1 fruit fly cellular context compared by ENCODE assay signal in genomic region chrX:4955788-4956442, dm6.
TF ChIP-seq lines count a peak whose summit lies in the region.

No protein-coding gene starts in this region.

TF ChIP-seq in whole organism, embryonic, 481 proteins besides CTCF, POLR2A, EP300 and RAD21 (continued from another document):
- TF ChIP-seq jumu (GFP tag; optimal IDR thresholded peaks at IDR 0.05; lab: Kevin White, UChicago) (no peak), ind (GFP tag; optimal IDR thresholded peaks at IDR 0.05; lab: Kevin White, UChicago) (no peak), NC2α (GFP tag; optimal IDR thresholded peaks at IDR 0.05; lab: Kevin White, UChicago) (no peak), bigmax (GFP tag; optimal IDR thresholded peaks at IDR 0.05; lab: Kevin White, UChicago) (no peak), Scr (GFP tag; IDR thresholded peaks at IDR 0.05; lab: Robert Waterston, UW; ENCODE audit: partially characterized antibody) (peak; percentile 95), CG7556 (GFP tag; optimal IDR thresholded peaks at IDR 0.05; lab: Kevin White, UChicago) (peak; percentile 1), cas (GFP tag; IDR thresholded peaks at IDR 0.05; lab: Robert Waterston, UW) (no peak), MESR4 (GFP tag; optimal IDR thresholded peaks at IDR 0.05; lab: Kevin White, UChicago) (no peak), Lhr (GFP tag; optimal IDR thresholded peaks at IDR 0.05; lab: Kevin White, UChicago) (peak; percentile 100), gcm2 (GFP tag; optimal IDR thresholded peaks at IDR 0.05; lab: Kevin White, UChicago) (no peak), en (GFP tag; optimal IDR thresholded peaks at IDR 0.05; lab: Kevin White, UChicago) (no peak), cg (GFP tag; optimal IDR thresholded peaks at IDR 0.05; lab: Kevin White, UChicago) (no peak), CG4707 (GFP tag; optimal IDR thresholded peaks at IDR 0.05; lab: Kevin White, UChicago) (no peak), Hsf (GFP tag; optimal IDR thresholded peaks at IDR 0.05; lab: Kevin White, UChicago) (no peak), B-H2 (GFP tag; optimal IDR thresholded peaks at IDR 0.05; lab: Kevin White, UChicago) (no peak), TFAM (GFP tag; optimal IDR thresholded peaks at IDR 0.05; lab: Kevin White, UChicago) (no peak), CG8290 (GFP tag; optimal IDR thresholded peaks at IDR 0.05; lab: Kevin White, UChicago) (peak; percentile 88), CG8290 (tag; optimal IDR thresholded peaks at IDR 0.05; lab: Kevin White, UChicago) (peak in 1 of 2 experiments; percentile 77), Rfx (GFP tag; IDR thresholded peaks at IDR 0.05; lab: Robert Waterston, UW) (0 out of 2 replicates have a peak, but pooled peaks have one; percentile 31), CG4360 (GFP tag; IDR thresholded peaks at IDR 0.05; lab: Robert Waterston, UW) (peak; percentile 83), CG8281 (tag; optimal IDR thresholded peaks at IDR 0.05; lab: Kevin White, UChicago) (peak; percentile 96), wek (GFP tag; optimal IDR thresholded peaks at IDR 0.05; lab: Kevin White, UChicago) (no peak), CG8944 (GFP tag; optimal IDR thresholded peaks at IDR 0.05; lab: Kevin White, UChicago) (no peak), BtbVII (GFP tag; optimal IDR thresholded peaks at IDR 0.05; lab: Kevin White, UChicago) (no peak), bab2 (GFP tag; optimal IDR thresholded peaks at IDR 0.05; lab: Kevin White, UChicago) (no peak), CG17802 (tag; optimal IDR thresholded peaks at IDR 0.05; lab: Kevin White, UChicago) (no peak), CG9215 (GFP tag; IDR thresholded peaks at IDR 0.05; lab: Robert Waterston, UW) (no peak), pho (GFP tag; optimal IDR thresholded peaks at IDR 0.05; lab: Kevin White, UChicago) (no peak), CG31441 (GFP tag; IDR thresholded peaks at IDR 0.05; lab: Robert Waterston, UW) (no peak), kay (GFP tag; optimal IDR thresholded peaks at IDR 0.05; lab: Kevin White, UChicago) (no peak), ci (GFP tag; IDR thresholded peaks at IDR 0.05; lab: Robert Waterston, UW) (0 out of 3 replicates have a peak, but pooled peaks have one; percentile 12), grn (GFP tag; optimal IDR thresholded peaks at IDR 0.05; lab: Kevin White, UChicago) (no peak), pfk (GFP tag; optimal IDR thresholded peaks at IDR 0.05; lab: Kevin White, UChicago) (no peak), nerfin-1 (tag; optimal IDR thresholded peaks at IDR 0.05; lab: Kevin White, UChicago) (no peak), HmgZ (tag; optimal IDR thresholded peaks at IDR 0.05; lab: Kevin White, UChicago) (no peak), CG6272 (GFP tag; IDR thresholded peaks at IDR 0.05; lab: Robert Waterston, UW) (no peak; the same call in 1 of the 2 replicates), gro (GFP tag; optimal IDR thresholded peaks at IDR 0.05; lab: Kevin White, UChicago) (peak; percentile 18), CG11696 (GFP tag; IDR thresholded peaks at IDR 0.05; lab: Robert Waterston, UW) (peak; percentile 46; the same call in 1 of the 2 replicates), trem (tag; optimal IDR thresholded peaks at IDR 0.05; lab: Kevin White, UChicago) (no peak), CG32532 (GFP tag; IDR thresholded peaks at IDR 0.05; lab: Robert Waterston, UW) (peak; percentile 44; the same call in 1 of the 2 replicates), Doc2 (GFP tag; IDR thresholded peaks at IDR 0.05; lab: Robert Waterston, UW) (no peak), ems (GFP tag; optimal IDR thresholded peaks at IDR 0.05; lab: Kevin White, UChicago) (no peak), Ptx1 (GFP tag; IDR thresholded peaks at IDR 0.05; lab: Robert Waterston, UW) (peak; percentile 14; the same call in 1 of the 2 replicates), CHES-1-like (GFP tag; optimal IDR thresholded peaks at IDR 0.05; lab: Kevin White, UChicago) (peak; percentile 12), cato (GFP tag; optimal IDR thresholded peaks at IDR 0.05; lab: Kevin White, UChicago; ENCODE audit: borderline replicate concordance) (no peak), crp (GFP tag; optimal IDR thresholded peaks at IDR 0.05; lab: Kevin White, UChicago) (no peak), Asciz (GFP tag; optimal IDR thresholded peaks at IDR 0.05; lab: Kevin White, UChicago) (peak; percentile 8), CG11723 (GFP tag; optimal IDR thresholded peaks at IDR 0.05; lab: Kevin White, UChicago) (no peak), CG9932 (GFP tag; IDR thresholded peaks at IDR 0.05; lab: Robert Waterston, UW) (peak; percentile 53), twi (tag; optimal IDR thresholded peaks at IDR 0.05; lab: Kevin White, UChicago) (no peak), Sry-δ (GFP tag; optimal IDR thresholded peaks at IDR 0.05; lab: Kevin White, UChicago) (peak; percentile 91), scrt (GFP tag; optimal IDR thresholded peaks at IDR 0.05; lab: Kevin White, UChicago) (no peak), CG12769 (tag; optimal IDR thresholded peaks at IDR 0.05; lab: Kevin White, UChicago) (no peak), CG30403 (GFP tag; optimal IDR thresholded peaks at IDR 0.05; lab: Kevin White, UChicago) (peak; percentile 12), CG2129 (GFP tag; IDR thresholded peaks at IDR 0.05; lab: Robert Waterston, UW; ENCODE audit: partially characterized antibody) (peak; percentile 73; the same call in 1 of the 2 replicates), lmd (GFP tag; IDR thresholded peaks at IDR 0.05; lab: Robert Waterston, UW) (peak; percentile 23; the same call in 1 of the 2 replicates), onecut (GFP tag; IDR thresholded peaks at IDR 0.05; lab: Robert Waterston, UW) (0 out of 2 replicates have a peak, but pooled peaks have one; percentile 23), Nf-YC (tag; optimal IDR thresholded peaks at IDR 0.05; lab: Kevin White, UChicago) (peak; percentile 57), ken (GFP tag; IDR thresholded peaks at IDR 0.05; lab: Robert Waterston, UW) (no peak), CG6683 (GFP tag; optimal IDR thresholded peaks at IDR 0.05; lab: Kevin White, UChicago) (no peak), CG15479 (GFP tag; optimal IDR thresholded peaks at IDR 0.05; lab: Kevin White, UChicago) (no peak), Optix (GFP tag; IDR thresholded peaks at IDR 0.05; lab: Robert Waterston, UW) (no peak), Sin3A (optimal IDR thresholded peaks at IDR 0.05; lab: Kevin White, UChicago) (no peak), Gsc (GFP tag; IDR thresholded peaks at IDR 0.05; lab: Robert Waterston, UW) (no peak), CG12236 (GFP tag; optimal IDR thresholded peaks at IDR 0.05; lab: Kevin White, UChicago) (no peak), Xbp1 (GFP tag; optimal IDR thresholded peaks at IDR 0.05; lab: Kevin White, UChicago) (no peak), tup (GFP tag; optimal IDR thresholded peaks at IDR 0.05; lab: Kevin White, UChicago) (no peak), CG4617 (GFP tag; optimal IDR thresholded peaks at IDR 0.05; lab: Kevin White, UChicago; ENCODE audit: borderline replicate concordance) (no peak), Atf-2 (GFP tag; optimal IDR thresholded peaks at IDR 0.05; lab: Kevin White, UChicago) (no peak), bsh (GFP tag; optimal IDR thresholded peaks at IDR 0.05; lab: Kevin White, UChicago) (peak in 1 of 2 experiments; percentile 12), corto (GFP tag; optimal IDR thresholded peaks at IDR 0.05; lab: Kevin White, UChicago) (no peak), Rx (GFP tag; IDR thresholded peaks at IDR 0.05; lab: Robert Waterston, UW) (no peak), sisA (GFP tag; IDR thresholded peaks at IDR 0.05; lab: Robert Waterston, UW) (0 out of 2 replicates have a peak, but pooled peaks have one; percentile 19), CG2678 (tag; optimal IDR thresholded peaks at IDR 0.05; lab: Kevin White, UChicago) (no peak), CG15696 (tag; optimal IDR thresholded peaks at IDR 0.05; lab: Kevin White, UChicago) (no peak), gem (tag; optimal IDR thresholded peaks at IDR 0.05; lab: Kevin White, UChicago) (no peak), hth (optimal IDR thresholded peaks at IDR 0.05; lab: Kevin White, UChicago) (no peak), CG33557 (GFP tag; optimal IDR thresholded peaks at IDR 0.05; lab: Kevin White, UChicago) (no peak), CG13424 (tag; optimal IDR thresholded peaks at IDR 0.05; lab: Kevin White, UChicago) (peak; percentile 16), pita (GFP tag; optimal IDR thresholded peaks at IDR 0.05; lab: Kevin White, UChicago) (no peak), Hmr (GFP tag; optimal IDR thresholded peaks at IDR 0.05; lab: Kevin White, UChicago) (peak; percentile 85), CG11560 (tag; IDR thresholded peaks at IDR 0.05; lab: Robert Waterston, UW) (no peak), Oaz (GFP tag; IDR thresholded peaks at IDR 0.05; lab: Robert Waterston, UW) (no peak), CG15269 (tag; optimal IDR thresholded peaks at IDR 0.05; lab: Kevin White, UChicago) (no peak), tio (GFP tag; optimal IDR thresholded peaks at IDR 0.05; lab: Kevin White, UChicago) (no peak), pan (optimal IDR thresholded peaks at IDR 0.05; lab: Kevin White, UChicago) (no peak), pan (GFP tag; optimal IDR thresholded peaks at IDR 0.05 in 1 of 2, IDR thresholded peaks at IDR 0.05 in 1 of 2) (no peak), CG1647 (GFP tag; optimal IDR thresholded peaks at IDR 0.05; lab: Kevin White, UChicago) (no peak), sima (GFP tag; optimal IDR thresholded peaks at IDR 0.05; lab: Kevin White, UChicago) (no peak), Ets97D (GFP tag; optimal IDR thresholded peaks at IDR 0.05; lab: Kevin White, UChicago) (no peak), CG6813 (GFP tag; optimal IDR thresholded peaks at IDR 0.05; lab: Kevin White, UChicago) (no peak), CG18262 (tag; optimal IDR thresholded peaks at IDR 0.05; lab: Kevin White, UChicago) (peak; percentile 22), CG7357 (GFP tag; IDR thresholded peaks at IDR 0.05; lab: Robert Waterston, UW) (no peak), HmgD (GFP tag; optimal IDR thresholded peaks at IDR 0.05; lab: Kevin White, UChicago) (peak; percentile 48), ranshi (GFP tag; IDR thresholded peaks at IDR 0.05; lab: Robert Waterston, UW) (0 out of 2 replicates have a peak, but pooled peaks have one; percentile 6), CG10979 (tag; optimal IDR thresholded peaks at IDR 0.05; lab: Kevin White, UChicago) (no peak), knrl (GFP tag; IDR thresholded peaks at IDR 0.05; lab: Robert Waterston, UW; ENCODE audit: partially characterized antibody) (peak; percentile 93), CG34422 (GFP tag; IDR thresholded peaks at IDR 0.05; lab: Robert Waterston, UW) (no peak), CG31224 (GFP tag; IDR thresholded peaks at IDR 0.05; lab: Robert Waterston, UW) (peak; percentile 99), Max (GFP tag; optimal IDR thresholded peaks at IDR 0.05; lab: Kevin White, UChicago) (no peak), CG12744 (GFP tag; optimal IDR thresholded peaks at IDR 0.05; lab: Kevin White, UChicago) (no peak), CG17568 (GFP tag; optimal IDR thresholded peaks at IDR 0.05; lab: Kevin White, UChicago) (no peak), chm (GFP tag; IDR thresholded peaks at IDR 0.05; lab: Robert Waterston, UW) (0 out of 2 replicates have a peak, but pooled peaks have one; percentile 33), usp (GFP tag; optimal IDR thresholded peaks at IDR 0.05; lab: Kevin White, UChicago) (no peak), HLHmδ (GFP tag; optimal IDR thresholded peaks at IDR 0.05; lab: Kevin White, UChicago) (no peak), trh (GFP tag; optimal IDR thresholded peaks at IDR 0.05; lab: Kevin White, UChicago) (no peak), CG17328 (GFP tag; IDR thresholded peaks at IDR 0.05; lab: Robert Waterston, UW) (peak; percentile 10; the same call in 1 of the 2 replicates), Lim3 (GFP tag; IDR thresholded peaks at IDR 0.05; lab: Robert Waterston, UW) (no peak), CG8089 (GFP tag; optimal IDR thresholded peaks at IDR 0.05; lab: Kevin White, UChicago) (no peak), stc (GFP tag; IDR thresholded peaks at IDR 0.05; lab: Robert Waterston, UW) (peak; percentile 51; the same call in 1 of the 2 replicates), wdn (GFP tag; IDR thresholded peaks at IDR 0.05; lab: Robert Waterston, UW) (no peak), CG13296 (GFP tag; optimal IDR thresholded peaks at IDR 0.05; lab: Kevin White, UChicago) (no peak), sens-2 (GFP tag; IDR thresholded peaks at IDR 0.05; lab: Robert Waterston, UW) (no peak), maf-S (GFP tag; optimal IDR thresholded peaks at IDR 0.05; lab: Kevin White, UChicago) (no peak), her (GFP tag; optimal IDR thresholded peaks at IDR 0.05; lab: Kevin White, UChicago) (peak; percentile 39), CG16815 (GFP tag; optimal IDR thresholded peaks at IDR 0.05; lab: Kevin White, UChicago) (no peak), psq (GFP tag; optimal IDR thresholded peaks at IDR 0.05; lab: Kevin White, UChicago) (no peak), so (GFP tag; IDR thresholded peaks at IDR 0.05; lab: Robert Waterston, UW) (no peak), CG3847 (GFP tag; IDR thresholded peaks at IDR 0.05; lab: Robert Waterston, UW) (no peak), Trl (optimal IDR thresholded peaks at IDR 0.05; lab: Kevin White, UChicago) (no peak), Trl (GFP tag; optimal IDR thresholded peaks at IDR 0.05; lab: Kevin White, UChicago) (no peak), Taf1 (GFP tag; IDR thresholded peaks at IDR 0.05; lab: Robert Waterston, UW) (no peak), da (GFP tag; optimal IDR thresholded peaks at IDR 0.05; lab: Kevin White, UChicago) (no peak)
